Worm (Caenorhabditis elegans) whole organism, L1 larva: ENCODE measurements around the gene C42D8.9.

Source experiments
- alr-1 ChIP-seq: fragments of 200-800 bp; sonication (Bioruptor generic); optimal IDR thresholded peaks from 2 replicates; lab custom pipeline; 2018; ENCODE audit warnings: borderline replicate concordance, mild to moderate bottlenecking, missing genetic modification characterization, missing compliant biosample characterization
- aly-2 ChIP-seq: fragments of 150-350 bp; optimal IDR thresholded peaks from 2 replicates; lab custom pipeline; 2014; ENCODE audit warnings: missing biosample characterization, missing genetic modification characterization
- ama-1 ChIP-seq: fragments of 150-350 bp; optimal IDR thresholded peaks from 2 replicates; lab custom pipeline; 2014
- ceh-82 ChIP-seq, 3 experiments: fragments of 150-350 bp in 1 of 3; sonication (generic microtip) in 2 of 3; optimal IDR thresholded peaks; 2 replicates each; lab custom pipeline; 2014 to 2017; ENCODE audit warnings: missing biosample characterization in 3 of 3, missing genetic modification characterization in 3 of 3
- efl-3 ChIP-seq: fragments of 200-800 bp; sonication (Bioruptor generic); optimal IDR thresholded peaks from 2 replicates; lab custom pipeline; 2018; ENCODE audit warnings: mild to moderate bottlenecking, missing genetic modification characterization, missing compliant biosample characterization
- fkh-8 ChIP-seq: sonication (generic microtip); optimal IDR thresholded peaks from 2 replicates; lab custom pipeline; 2016; ENCODE audit warnings: mild to moderate bottlenecking, missing genetic modification characterization, missing compliant biosample characterization
- fos-1 ChIP-seq: fragments of 150-350 bp; optimal IDR thresholded peaks from 2 replicates; lab custom pipeline; 2014; ENCODE audit warnings: missing biosample characterization, missing genetic modification characterization
- pag-3 ChIP-seq: sonication (generic microtip); optimal IDR thresholded peaks from 2 replicates; lab custom pipeline; 2017; ENCODE audit warnings: missing genetic modification characterization, mild to moderate bottlenecking, missing compliant biosample characterization, antibody characterized with exemption, borderline replicate concordance; ENCODE audit not compliant: insufficient read depth
- skn-1 ChIP-seq: fragments of 150-350 bp; optimal IDR thresholded peaks from 2 replicates; lab custom pipeline; 2014; ENCODE audit warnings: missing biosample characterization, missing genetic modification characterization
- sox-4 ChIP-seq: sonication (generic microtip); optimal IDR thresholded peaks from 2 replicates; lab custom pipeline; 2016; ENCODE audit warnings: missing genetic modification characterization, missing compliant biosample characterization
- ztf-11 ChIP-seq, 2 experiments: sonication (generic microtip); optimal IDR thresholded peaks; 2 replicates each; lab custom pipeline; 2016 to 2017; ENCODE audit warnings: missing genetic modification characterization in 2 of 2, missing biosample characterization in 1 of 2, missing compliant biosample characterization in 1 of 2

- TF ChIP-seq fos-1 (tag; lab: Kevin White, UChicago) (no peak), pag-3 (tag; lab: Kevin White, UChicago) (no peak), ceh-82 (tag; optimal IDR thresholded peaks at IDR 0.05; lab: Kevin White, UChicago) (no peak), ama-1 (lab: Kevin White, UChicago) (no peak), alr-1 (tag; lab: Kevin White, UChicago) (no peak), sox-4 (tag; lab: Kevin White, UChicago) (no peak), efl-3 (GFP tag; lab: Kevin White, UChicago) (no peak), aly-2 (tag; lab: Kevin White, UChicago) (no peak), fkh-8 (no peak), skn-1 (tag; lab: Kevin White, UChicago) (no peak), ztf-11 (tag; optimal IDR thresholded peaks at IDR 0.05; lab: Kevin White, UChicago) (no peak)
Observed at ce11 chrX:5106942-5107341, at the start of gene C42D8.9.
